Fruit fly (Drosophila melanogaster) whole organism, embryonic: ENCODE measurements around the gene CG42445.

Experiments
- Atf6 ChIP-seq: fragments of 200-800 bp; sonication (Bioruptor generic); IDR thresholded peaks from 2 replicates; pipeline ENCODE4 v1.3.6; 2022; ENCODE audit warnings: missing biosample characterization, missing genetic modification characterization
- Bgb ChIP-seq: fragments of 200-800 bp; sonication (Bioruptor generic); IDR thresholded peaks from 2 replicates; pipeline ENCODE4 v1.3.6; 2022; ENCODE audit warnings: missing biosample characterization, missing genetic modification characterization; ENCODE audit not compliant: partially characterized antibody
- BtbVII ChIP-seq: fragments of 200-800 bp; sonication (Bioruptor generic); optimal IDR thresholded peaks from 3 replicates; lab custom pipeline; 2017; ENCODE audit warnings: missing biosample characterization, mild to moderate bottlenecking, missing genetic modification characterization
- CG1024 ChIP-seq: fragments of 200-800 bp; sonication (Bioruptor generic); IDR thresholded peaks from 2 replicates; pipeline ENCODE4 v1.3.6; 2022; ENCODE audit warnings: missing biosample characterization, missing genetic modification characterization
- CG10274 ChIP-seq: fragments of 200-800 bp; sonication (Bioruptor generic); optimal IDR thresholded peaks from 3 replicates; lab custom pipeline; 2017; ENCODE audit warnings: missing biosample characterization, mild to moderate bottlenecking, missing genetic modification characterization
- CG11695 ChIP-seq: fragments of 200-800 bp; sonication (Bioruptor generic); IDR thresholded peaks from 3 replicates; pipeline ENCODE4 v1.3.6; 2022; ENCODE audit warnings: missing biosample characterization, missing genetic modification characterization
- CG11723 ChIP-seq: fragments of 200-800 bp; sonication (Bioruptor generic); optimal IDR thresholded peaks from 2 replicates; lab custom pipeline; 2017; ENCODE audit warnings: missing biosample characterization, mild to moderate bottlenecking, missing genetic modification characterization
- CG12391 ChIP-seq: fragments of 200-800 bp; sonication (Bioruptor generic); optimal IDR thresholded peaks from 3 replicates; lab custom pipeline; 2018; ENCODE audit warnings: missing biosample characterization, mild to moderate bottlenecking, missing genetic modification characterization, moderate library complexity
- CG14710 ChIP-seq: fragments of 200-800 bp; sonication (Bioruptor generic); optimal IDR thresholded peaks from 3 replicates; lab custom pipeline; 2019; ENCODE audit warnings: missing biosample characterization, mild to moderate bottlenecking, missing genetic modification characterization, moderate library complexity
- CG15696 ChIP-seq: fragments of 200-800 bp; sonication (Bioruptor generic); optimal IDR thresholded peaks from 2 replicates; lab custom pipeline; 2019; ENCODE audit warnings: missing biosample characterization, mild to moderate bottlenecking, missing genetic modification characterization, moderate library complexity
- CG17186 ChIP-seq: fragments of 200-800 bp; sonication (Bioruptor generic); optimal IDR thresholded peaks from 3 replicates; lab custom pipeline; 2017; ENCODE audit warnings: missing biosample characterization, missing genetic modification reagents, missing genetic modification characterization
- CG17385 ChIP-seq: fragments of 200-800 bp; sonication (Bioruptor generic); optimal IDR thresholded peaks from 3 replicates; lab custom pipeline; 2018; ENCODE audit warnings: missing biosample characterization, mild to moderate bottlenecking, missing genetic modification characterization
- CG2120 ChIP-seq: fragments of 200-800 bp; sonication (Bioruptor generic); optimal IDR thresholded peaks from 3 replicates; lab custom pipeline; 2016; ENCODE audit warnings: missing biosample characterization, missing genetic modification characterization
- CG2875 ChIP-seq: fragments of 200-800 bp; sonication (Bioruptor generic); optimal IDR thresholded peaks from 2 replicates; lab custom pipeline; 2017; ENCODE audit warnings: missing biosample characterization, mild to moderate bottlenecking, missing genetic modification characterization, missing genetic modification reagents
- CG31224 ChIP-seq: fragments of 200-800 bp; sonication (Bioruptor generic); IDR thresholded peaks from 2 replicates; pipeline ENCODE4 v1.3.6; 2022; ENCODE audit warnings: missing biosample characterization, missing genetic modification characterization
- CG3407 ChIP-seq: fragments of 200-800 bp; sonication (Bioruptor generic); optimal IDR thresholded peaks from 2 replicates; lab custom pipeline; 2018; ENCODE audit warnings: missing biosample characterization, mild to moderate bottlenecking, missing genetic modification characterization
- CG34224 ChIP-seq: fragments of 200-800 bp; sonication (Bioruptor generic); IDR thresholded peaks from 3 replicates; pipeline ENCODE4 v1.3.6; 2022; ENCODE audit warnings: missing biosample characterization, missing genetic modification characterization; ENCODE audit not compliant: partially characterized antibody
- CG34422 ChIP-seq: fragments of 200-800 bp; sonication (Bioruptor generic); IDR thresholded peaks from 3 replicates; pipeline ENCODE4 v1.3.6; 2022; ENCODE audit warnings: missing biosample characterization, missing genetic modification characterization
- CG4617 ChIP-seq: fragments of 200-800 bp; sonication (Bioruptor generic); optimal IDR thresholded peaks from 3 replicates; lab custom pipeline; 2016; ENCODE audit warnings: missing biosample characterization, missing genetic modification characterization, borderline replicate concordance
- CG6765 ChIP-seq: fragments of 200-800 bp; sonication (Bioruptor generic); optimal IDR thresholded peaks from 3 replicates; lab custom pipeline; 2017; ENCODE audit warnings: missing biosample characterization, mild to moderate bottlenecking, missing genetic modification characterization
- CG7963 ChIP-seq: fragments of 200-800 bp; sonication (Bioruptor generic); IDR thresholded peaks from 3 replicates; pipeline ENCODE4 v1.3.6; 2022; ENCODE audit warnings: missing biosample characterization, missing genetic modification characterization; ENCODE audit not compliant: partially characterized antibody
- CG8478 ChIP-seq: fragments of >200 bp; optimal IDR thresholded peaks from 2 replicates; lab custom pipeline; 2018
- CG8924 ChIP-seq: fragments of 200-800 bp; optimal IDR thresholded peaks from 3 replicates; lab custom pipeline; 2019; ENCODE audit warnings: missing biosample characterization, mild to moderate bottlenecking, missing genetic modification characterization, moderate library complexity
- CTCF ChIP-seq: fragments of 200-800 bp; sonication (Bioruptor generic); optimal IDR thresholded peaks from 2 replicates; lab custom pipeline; 2017; ENCODE audit warnings: missing biosample characterization, mild to moderate bottlenecking, missing genetic modification characterization, moderate library complexity
- CoRest ChIP-seq: fragments of 200-800 bp; sonication (Bioruptor generic); optimal IDR thresholded peaks from 3 replicates; lab custom pipeline; 2018; ENCODE audit warnings: missing biosample characterization, mild to moderate bottlenecking, missing genetic modification characterization, moderate library complexity
- Dad ChIP-seq: fragments of 200-800 bp; sonication (Bioruptor generic); optimal IDR thresholded peaks from 3 replicates; lab custom pipeline; 2016; ENCODE audit warnings: missing biosample characterization, missing genetic modification characterization
- Doc3 ChIP-seq: fragments of 200-800 bp; sonication (Bioruptor generic); IDR thresholded peaks from 3 replicates; pipeline ENCODE4 v1.3.6; 2022; ENCODE audit warnings: missing biosample characterization, missing genetic modification characterization; ENCODE audit not compliant: partially characterized antibody
- Dp ChIP-seq: fragments of 200-800 bp; sonication (Bioruptor generic); optimal IDR thresholded peaks from 2 replicates; lab custom pipeline; 2018; ENCODE audit warnings: missing biosample characterization, mild to moderate bottlenecking, missing genetic modification characterization, moderate library complexity
- NC2α ChIP-seq: fragments of 200-800 bp; sonication (Bioruptor generic); optimal IDR thresholded peaks from 2 replicates; lab custom pipeline; 2016; ENCODE audit warnings: missing biosample characterization, missing genetic modification characterization
- PHDP ChIP-seq: fragments of 200-800 bp; sonication (Bioruptor generic); optimal IDR thresholded peaks from 3 replicates; lab custom pipeline; 2018; ENCODE audit warnings: missing biosample characterization, mild to moderate bottlenecking, missing genetic modification characterization, moderate library complexity
- Ptx1 ChIP-seq: fragments of 200-800 bp; sonication (Bioruptor generic); IDR thresholded peaks from 2 replicates; pipeline ENCODE4 v1.3.6; 2022; ENCODE audit warnings: missing biosample characterization, missing genetic modification characterization
- Sry-δ ChIP-seq: fragments of 200-800 bp; sonication (Bioruptor generic); optimal IDR thresholded peaks from 2 replicates; lab custom pipeline; 2016; ENCODE audit warnings: missing biosample characterization, missing genetic modification characterization
- TFAM ChIP-seq: fragments of 200-800 bp; sonication (Bioruptor generic); optimal IDR thresholded peaks from 2 replicates; lab custom pipeline; 2017; ENCODE audit warnings: missing biosample characterization, missing genetic modification characterization, inconsistent platforms
- ap ChIP-seq: fragments of 200-800 bp; sonication (Bioruptor generic); IDR thresholded peaks from 2 replicates; pipeline ENCODE4 v1.3.6; 2022; ENCODE audit warnings: missing biosample characterization, missing genetic modification characterization
- bbx ChIP-seq: fragments of 200-800 bp; sonication (Bioruptor generic); IDR thresholded peaks from 2 replicates; pipeline ENCODE4 v1.3.6; 2022; ENCODE audit warnings: missing biosample characterization, missing genetic modification characterization; ENCODE audit not compliant: partially characterized antibody
- chif ChIP-seq, 2 experiments: fragments of 200-800 bp; sonication (Bioruptor generic); optimal IDR thresholded peaks; 3 replicates each; lab custom pipeline; 2016; ENCODE audit warnings: missing biosample characterization in 2 of 2, missing genetic modification characterization in 2 of 2
- crp ChIP-seq, 2 experiments: fragments of 200-800 bp; sonication (Bioruptor generic); optimal IDR thresholded peaks; 2 replicates in 1 of 2; 3 replicates in 1 of 2; lab custom pipeline; 2017; ENCODE audit warnings: missing biosample characterization in 2 of 2, missing genetic modification characterization in 2 of 2, mild to moderate bottlenecking in 1 of 2, moderate library complexity in 1 of 2
- gce ChIP-seq: fragments of 200-800 bp; sonication (Bioruptor generic); IDR thresholded peaks from 3 replicates; pipeline ENCODE4 v1.3.6; 2022; ENCODE audit warnings: missing biosample characterization, missing genetic modification characterization
- gsb-n ChIP-seq: fragments of 200-800 bp; sonication (Bioruptor generic); optimal IDR thresholded peaks from 3 replicates; lab custom pipeline; 2018; ENCODE audit warnings: missing biosample characterization, mild to moderate bottlenecking, missing genetic modification characterization
- insv ChIP-seq, 2 experiments: fragments of 200-800 bp; sonication (Bioruptor generic); optimal IDR thresholded peaks; 3 replicates each; lab custom pipeline; 2016 to 2018; ENCODE audit warnings: missing biosample characterization in 2 of 2, missing genetic modification characterization in 2 of 2
- lilli ChIP-seq: fragments of 200-800 bp; sonication (Bioruptor generic); optimal IDR thresholded peaks from 3 replicates; lab custom pipeline; 2016; ENCODE audit warnings: missing biosample characterization, missing genetic modification characterization
- mam ChIP-seq: fragments of 200-800 bp; sonication (Bioruptor generic); optimal IDR thresholded peaks from 3 replicates; lab custom pipeline; 2016; ENCODE audit warnings: missing biosample characterization, missing genetic modification characterization
- mirr ChIP-seq: fragments of 200-800 bp; sonication (Bioruptor generic); optimal IDR thresholded peaks from 3 replicates; lab custom pipeline; 2018; ENCODE audit warnings: missing biosample characterization, mild to moderate bottlenecking, missing genetic modification characterization
- pan ChIP-seq, 4 experiments: fragments of >200 bp in 3 of 4; fragments of 200-800 bp in 1 of 4; sonication (Bioruptor generic) in 1 of 4; optimal IDR thresholded peaks in 3 of 4; IDR thresholded peaks in 1 of 4; 2 replicates each; pipeline versions ENCODE4 v1.3.6 to Lab custom; 2017 to 2022; ENCODE audit warnings: missing biosample characterization in 2 of 4, missing genetic modification characterization in 2 of 4, mixed read lengths in 1 of 4
- pzg ChIP-seq: fragments of 200-800 bp; sonication (Bioruptor generic); optimal IDR thresholded peaks from 3 replicates; lab custom pipeline; 2018; ENCODE audit warnings: missing biosample characterization, mild to moderate bottlenecking, missing genetic modification characterization, moderate library complexity
- sens ChIP-seq: fragments of 200-800 bp; sonication (Bioruptor generic); peaks from one replicate; lab custom pipeline; 2016; ENCODE audit warnings: missing biosample characterization, missing genetic modification characterization
- sna ChIP-seq: fragments of 200-800 bp; sonication (Bioruptor generic); IDR thresholded peaks from 2 replicates; pipeline ENCODE4 v1.3.6; 2022; ENCODE audit warnings: missing biosample characterization, missing genetic modification characterization; ENCODE audit not compliant: partially characterized antibody
- ssp ChIP-seq: fragments of 200-800 bp; sonication (Bioruptor generic); IDR thresholded peaks from 2 replicates; pipeline ENCODE4 v1.3.6; 2022; ENCODE audit warnings: missing biosample characterization, missing genetic modification characterization
- sug ChIP-seq: fragments of 200-800 bp; optimal IDR thresholded peaks from 2 replicates; lab custom pipeline; 2019; ENCODE audit warnings: missing biosample characterization, mild to moderate bottlenecking, missing genetic modification characterization, moderate library complexity
- unc-4 ChIP-seq: fragments of 200-800 bp; sonication (Bioruptor generic); IDR thresholded peaks from 2 replicates; pipeline ENCODE4 v1.3.6; 2022; ENCODE audit warnings: missing biosample characterization, missing genetic modification characterization; ENCODE audit not compliant: partially characterized antibody
- yki ChIP-seq: fragments of >200 bp; optimal IDR thresholded peaks from 3 replicates; lab custom pipeline; 2018

CG42445 gene

DNA sequence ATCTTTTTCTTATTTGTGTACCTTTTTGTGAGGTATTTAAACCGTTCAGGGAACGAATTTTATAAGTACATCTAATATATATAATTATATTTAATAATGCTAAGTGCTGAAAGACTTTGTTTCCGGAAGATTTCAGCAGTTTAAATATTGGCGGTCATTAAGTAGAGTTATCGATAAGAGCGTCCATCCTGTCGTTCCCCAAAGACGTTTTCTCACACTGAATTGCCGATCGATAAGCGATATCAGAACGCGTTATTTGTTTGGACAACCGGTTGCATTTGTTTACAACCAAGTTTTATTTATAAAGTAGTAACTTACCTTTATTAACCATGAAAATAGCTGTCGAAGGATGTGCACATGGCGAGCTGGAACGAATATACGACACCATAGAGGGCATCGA is 37.1 kb downstream of the CG42445 start, which contains the start of gene ldbr (continued):
- TF ChIP-seq pzg (GFP tag; lab: Kevin White, UChicago) (peak; percentile 64), Dp (GFP tag; lab: Kevin White, UChicago) (peak; percentile 93), gce (GFP tag; lab: Robert Waterston, UW) (no peak), CG10274 (GFP tag; lab: Kevin White, UChicago) (no peak), CG17186 (GFP tag; lab: Kevin White, UChicago) (peak; percentile 6), Doc3 (GFP tag; lab: Robert Waterston, UW) (no peak), CTCF (GFP tag; lab: Kevin White, UChicago) (no peak), unc-4 (GFP tag; lab: Robert Waterston, UW) (peak; percentile 50; the same call in 1 of the 2 replicates), CG7963 (peak; percentile 56), CG34224 (GFP tag; lab: Robert Waterston, UW) (peak; percentile 63; the same call in 2 of the 3 replicates), CG31224 (GFP tag; lab: Robert Waterston, UW) (no peak), CG8924 (tag; lab: Kevin White, UChicago) (no peak), ssp (GFP tag; lab: Robert Waterston, UW) (no peak), pan (optimal IDR thresholded peaks at IDR 0.05; lab: Kevin White, UChicago) (no peak), pan (GFP tag; optimal IDR thresholded peaks at IDR 0.05 in 1 of 2, IDR thresholded peaks at IDR 0.05 in 1 of 2) (no peak), chif (GFP tag; optimal IDR thresholded peaks at IDR 0.05; lab: Kevin White, UChicago) (no peak), TFAM (no peak), BtbVII (GFP tag; lab: Kevin White, UChicago) (no peak), Ptx1 (GFP tag; lab: Robert Waterston, UW) (no peak), CG3407 (no peak), lilli (GFP tag; lab: Kevin White, UChicago) (peak; percentile 17), CG12391 (peak; percentile 18), CG1024 (GFP tag; lab: Robert Waterston, UW) (no peak), NC2α (GFP tag; lab: Kevin White, UChicago) (no peak), CG34422 (GFP tag; lab: Robert Waterston, UW) (peak; percentile 36; the same call in 1 of the 3 replicates), sna (GFP tag; lab: Robert Waterston, UW) (no peak), CG6765 (GFP tag; lab: Kevin White, UChicago) (no peak), Dad (GFP tag; lab: Kevin White, UChicago) (no peak), sug (tag; lab: Kevin White, UChicago) (peak; percentile 34), CG4617 (peak; percentile 18), Sry-δ (GFP tag; lab: Kevin White, UChicago) (peak; percentile 29), crp (GFP tag; optimal IDR thresholded peaks at IDR 0.05; lab: Kevin White, UChicago) (peak in 1 of 2 experiments; percentile 38), CG11723 (no peak), CG2120 (peak; percentile 10), CG15696 (tag; lab: Kevin White, UChicago) (no peak), PHDP (tag; lab: Kevin White, UChicago) (peak; percentile 37), CG8478 (lab: Kevin White, UChicago) (no peak), CoRest (tag; lab: Kevin White, UChicago) (peak; percentile 2), sens (GFP tag; lab: Kevin White, UChicago) (no peak), Atf6 (no peak), mirr (GFP tag; lab: Kevin White, UChicago) (no peak), bbx (GFP tag; lab: Robert Waterston, UW) (peak; percentile 65; the same call in 1 of the 2 replicates), CG11695 (GFP tag; lab: Robert Waterston, UW) (no peak), yki (no peak), Bgb (GFP tag; lab: Robert Waterston, UW) (peak; percentile 56), ap (no peak), mam (GFP tag; lab: Kevin White, UChicago) (no peak), CG14710 (peak; percentile 36), gsb-n (tag; lab: Kevin White, UChicago) (no peak), CG17385 (peak; percentile 14), CG2875 (no peak), insv (GFP tag; optimal IDR thresholded peaks at IDR 0.05; lab: Kevin White, UChicago) (peak in 1 of 2 experiments; percentile 26)
